Worm (Caenorhabditis elegans) whole organism, early embryonic: Measurements from ENCODE around the gene dmsr-16.

Experiments used
- F13C5.2 ChIP-seq: sonication (generic microtip); optimal IDR thresholded peaks from 2 replicates; lab custom pipeline; 2017; ENCODE audit warnings: mild to moderate bottlenecking, missing genetic modification characterization, inconsistent platforms, missing compliant biosample characterization
- ama-1 ChIP-seq: fragments of 150-350 bp; optimal IDR thresholded peaks from 2 replicates; lab custom pipeline; 2014
- ets-7 ChIP-seq: sonication (generic microtip); optimal IDR thresholded peaks from 2 replicates; lab custom pipeline; 2016; ENCODE audit warnings: missing genotype, missing genetic modification characterization, missing compliant biosample characterization
- flt-1 ChIP-seq: fragments of 200-800 bp; sonication (Bioruptor generic); IDR thresholded peaks from 2 replicates; pipeline ENCODE4 v1.3.6; 2022; ENCODE audit warnings: missing genetic modification characterization, missing compliant biosample characterization
- hmg-4 ChIP-seq: fragments of 200-800 bp; sonication (Bioruptor generic); optimal IDR thresholded peaks from 2 replicates; lab custom pipeline; 2018; ENCODE audit warnings: mild to moderate bottlenecking, missing genetic modification characterization, missing compliant biosample characterization
- scrt-1 ChIP-seq: fragments of 200-800 bp; sonication (Bioruptor generic); IDR thresholded peaks from 2 replicates; pipeline ENCODE4 v1.3.6; 2022; ENCODE audit warnings: missing genetic modification characterization, missing compliant biosample characterization
- sea-1 ChIP-seq: fragments of 200-800 bp; sonication (Bioruptor generic); conservative IDR thresholded peaks from 2 replicates; pipeline ENCODE4 v1.3.6; 2022; ENCODE audit warnings: missing genetic modification characterization, missing compliant biosample characterization

ce11 chrV:6792973-6793372 lies 15.9 kb downstream of the dmsr-16 start:
- TF ChIP-seq flt-1 (GFP tag; lab: Robert Waterston, UW): no peak
- no peak for TF ChIP-seq sea-1 (GFP tag; lab: Robert Waterston, UW)
- no peak for TF ChIP-seq scrt-1 (GFP tag; lab: Robert Waterston, UW)
- no peak for TF ChIP-seq ets-7
- no peak for TF ChIP-seq ama-1 (lab: Kevin White, UChicago)
- no peak for TF ChIP-seq hmg-4 (GFP tag; lab: Kevin White, UChicago)
- TF ChIP-seq F13C5.2 (tag; lab: Kevin White, UChicago): no peak
